Fruit fly (Drosophila melanogaster) whole organism, prepupa: ENCODE results near the gene GILT3.
A peak's percentile ranks its signal among the peaks of the same experiment; 100 is the strongest.

ENCODE experiments used
- Blimp-1 ChIP-seq: fragments of 200-800 bp; sonication (Bioruptor generic); optimal IDR thresholded peaks from 3 replicates; lab custom pipeline; 2017; ENCODE audit warnings: missing biosample characterization, missing genetic modification characterization, mild to moderate bottlenecking, moderate library complexity, missing genetic modification reagents
- CG10669 ChIP-seq: fragments of 200-800 bp; sonication (Bioruptor generic); optimal IDR thresholded peaks from 3 replicates; lab custom pipeline; 2018; ENCODE audit warnings: missing biosample characterization, mild to moderate bottlenecking, missing genetic modification characterization, moderate library complexity
- CG11294 ChIP-seq: fragments of 200-800 bp; sonication (Bioruptor generic); IDR thresholded peaks from 2 replicates; pipeline ENCODE4 v1.3.6; 2022; ENCODE audit warnings: missing biosample characterization, missing genetic modification characterization
- CG11762 ChIP-seq: fragments of 200-800 bp; sonication (Bioruptor generic); optimal IDR thresholded peaks from 3 replicates; lab custom pipeline; 2016; ENCODE audit warnings: missing biosample characterization, missing genetic modification characterization; ENCODE audit not compliant: insufficient read depth
- CG15336 ChIP-seq: fragments of 200-800 bp; sonication (Bioruptor generic); IDR thresholded peaks from 2 replicates; pipeline ENCODE4 v1.3.6; 2022; ENCODE audit warnings: missing biosample characterization, missing genetic modification characterization
- CG16779 ChIP-seq: fragments of 200-800 bp; sonication (Bioruptor generic); optimal IDR thresholded peaks from 3 replicates; lab custom pipeline; 2017; ENCODE audit warnings: missing biosample characterization, mild to moderate bottlenecking, missing genetic modification characterization
- CG3032 ChIP-seq: fragments of 200-800 bp; optimal IDR thresholded peaks from 2 replicates; lab custom pipeline; 2019; ENCODE audit warnings: missing biosample characterization, mild to moderate bottlenecking, missing genetic modification characterization, moderate library complexity
- CG32006 ChIP-seq: fragments of 200-800 bp; sonication (Bioruptor generic); optimal IDR thresholded peaks from 3 replicates; lab custom pipeline; 2017; ENCODE audit warnings: missing biosample characterization, mild to moderate bottlenecking, missing genetic modification characterization
- CG34406 ChIP-seq: fragments of 200-800 bp; sonication (Bioruptor generic); optimal IDR thresholded peaks from 3 replicates; lab custom pipeline; 2016; ENCODE audit warnings: missing biosample characterization, missing genetic modification characterization
- CG3919 ChIP-seq: fragments of 200-800 bp; sonication (Bioruptor generic); optimal IDR thresholded peaks from 3 replicates; lab custom pipeline; 2016; ENCODE audit warnings: missing biosample characterization, missing genetic modification characterization
- CG6163 ChIP-seq: fragments of 200-800 bp; sonication (Bioruptor generic); IDR thresholded peaks from 3 replicates; pipeline ENCODE4 v1.3.6; 2022; ENCODE audit warnings: missing biosample characterization, missing genetic modification characterization
- CG6792 ChIP-seq: fragments of 200-800 bp; sonication (Bioruptor generic); optimal IDR thresholded peaks from 3 replicates; lab custom pipeline; 2016; ENCODE audit warnings: missing biosample characterization, missing genetic modification characterization
- CG6808 ChIP-seq: fragments of 200-800 bp; sonication (Bioruptor generic); optimal IDR thresholded peaks from 3 replicates; lab custom pipeline; 2017; ENCODE audit warnings: missing biosample characterization, missing genetic modification characterization, mild to moderate bottlenecking, moderate library complexity, missing genetic modification reagents
- CG6854 ChIP-seq: fragments of 200-800 bp; sonication (Bioruptor generic); optimal IDR thresholded peaks from 2 replicates; lab custom pipeline; 2017; ENCODE audit warnings: missing biosample characterization, mild to moderate bottlenecking, missing genetic modification characterization
- CG8319 ChIP-seq: fragments of 200-800 bp; sonication (Bioruptor generic); optimal IDR thresholded peaks from 3 replicates; lab custom pipeline; 2016; ENCODE audit warnings: missing biosample characterization, missing genetic modification characterization
- CG8632 ChIP-seq: fragments of 200-800 bp; sonication (Bioruptor generic); optimal IDR thresholded peaks from 3 replicates; lab custom pipeline; 2016; ENCODE audit warnings: missing biosample characterization, missing genetic modification characterization
- CG9139 ChIP-seq: fragments of 200-800 bp; sonication (Bioruptor generic); optimal IDR thresholded peaks from 3 replicates; lab custom pipeline; 2017; ENCODE audit warnings: missing biosample characterization, mild to moderate bottlenecking, missing genetic modification characterization
- Eip78C ChIP-seq: fragments of 200-800 bp; sonication (Bioruptor generic); peaks from one replicate; lab custom pipeline; 2016; ENCODE audit warnings: missing biosample characterization, missing genetic modification characterization
- Eip93F ChIP-seq: fragments of 200-800 bp; sonication (Bioruptor generic); optimal IDR thresholded peaks from 2 replicates; lab custom pipeline; 2016; ENCODE audit warnings: missing biosample characterization, mild to moderate bottlenecking, missing genetic modification characterization
- Ets21C ChIP-seq: fragments of 200-800 bp; sonication (Bioruptor generic); optimal IDR thresholded peaks from 3 replicates; lab custom pipeline; 2016; ENCODE audit warnings: missing biosample characterization, missing genetic modification characterization
- Ets96B ChIP-seq: fragments of 200-800 bp; optimal IDR thresholded peaks from 2 replicates; lab custom pipeline; 2019; ENCODE audit warnings: missing biosample characterization, mild to moderate bottlenecking, missing genetic modification characterization, moderate library complexity
- Gug ChIP-seq: fragments of 200-800 bp; sonication (Bioruptor generic); IDR thresholded peaks from 2 replicates; pipeline ENCODE4 v1.3.6; 2022; ENCODE audit warnings: missing biosample characterization, missing genetic modification characterization
- Hr4 ChIP-seq: fragments of 200-800 bp; sonication (Bioruptor generic); optimal IDR thresholded peaks from 3 replicates; lab custom pipeline; 2016; ENCODE audit warnings: missing biosample characterization, missing genetic modification characterization
- Lpt ChIP-seq: fragments of 200-800 bp; sonication (Bioruptor generic); optimal IDR thresholded peaks from 3 replicates; lab custom pipeline; 2016; ENCODE audit warnings: missing biosample characterization, missing genetic modification characterization
- Met ChIP-seq: fragments of 200-800 bp; sonication (Bioruptor generic); optimal IDR thresholded peaks from 3 replicates; lab custom pipeline; 2016; ENCODE audit warnings: missing biosample characterization, missing genetic modification characterization
- OdsH ChIP-seq: fragments of 200-800 bp; sonication (Bioruptor generic); optimal IDR thresholded peaks from 3 replicates; lab custom pipeline; 2016; ENCODE audit warnings: missing biosample characterization, missing genetic modification characterization
- Smox ChIP-seq: fragments of 200-800 bp; sonication (Bioruptor generic); optimal IDR thresholded peaks from 3 replicates; lab custom pipeline; 2016; ENCODE audit warnings: missing biosample characterization, missing genetic modification characterization
- Sox102F ChIP-seq: fragments of 200-800 bp; sonication (Bioruptor generic); optimal IDR thresholded peaks from 2 replicates; lab custom pipeline; 2016; ENCODE audit warnings: missing biosample characterization, mild to moderate bottlenecking, missing genetic modification characterization
- Sox15 ChIP-seq: fragments of 200-800 bp; sonication (Bioruptor generic); optimal IDR thresholded peaks from 3 replicates; lab custom pipeline; 2016; ENCODE audit warnings: missing biosample characterization, missing genetic modification characterization
- achi ChIP-seq: fragments of 200-800 bp; sonication (Bioruptor generic); optimal IDR thresholded peaks from 3 replicates; lab custom pipeline; 2016; ENCODE audit warnings: missing biosample characterization, missing genetic modification characterization
- acj6 ChIP-seq: fragments of 200-800 bp; sonication (Bioruptor generic); optimal IDR thresholded peaks from 3 replicates; lab custom pipeline; 2016; ENCODE audit warnings: missing biosample characterization, missing genetic modification characterization
- dac ChIP-seq: fragments of 200-800 bp; sonication (Bioruptor generic); optimal IDR thresholded peaks from 2 replicates; lab custom pipeline; 2017; ENCODE audit warnings: missing biosample characterization, mild to moderate bottlenecking, missing genetic modification characterization
- esn ChIP-seq: fragments of 200-800 bp; sonication (Bioruptor generic); optimal IDR thresholded peaks from 2 replicates; lab custom pipeline; 2016; ENCODE audit warnings: missing biosample characterization, mild to moderate bottlenecking, missing genetic modification characterization, moderate library complexity
- fd59A ChIP-seq: fragments of 200-800 bp; sonication (Bioruptor generic); optimal IDR thresholded peaks from 2 replicates; lab custom pipeline; 2017; ENCODE audit warnings: missing biosample characterization, mild to moderate bottlenecking, missing genetic modification characterization, missing genetic modification reagents
- fd85E ChIP-seq: fragments of 200-800 bp; sonication (Bioruptor generic); optimal IDR thresholded peaks from 3 replicates; lab custom pipeline; 2016; ENCODE audit warnings: missing biosample characterization, missing genetic modification characterization
- fkh ChIP-seq: fragments of 200-800 bp; sonication (Bioruptor generic); optimal IDR thresholded peaks from 3 replicates; lab custom pipeline; 2017; ENCODE audit warnings: missing biosample characterization, mild to moderate bottlenecking, missing genetic modification characterization, moderate library complexity
- lz ChIP-seq: fragments of 200-800 bp; sonication (Bioruptor generic); optimal IDR thresholded peaks from 3 replicates; lab custom pipeline; 2016; ENCODE audit warnings: missing biosample characterization, missing genetic modification characterization
- net ChIP-seq: fragments of 200-800 bp; sonication (Bioruptor generic); optimal IDR thresholded peaks from 3 replicates; lab custom pipeline; 2016; ENCODE audit warnings: missing biosample characterization, missing genetic modification characterization
- pdm3 ChIP-seq: fragments of 200-800 bp; sonication (Bioruptor generic); optimal IDR thresholded peaks from 3 replicates; lab custom pipeline; 2016; ENCODE audit warnings: missing biosample characterization, missing genetic modification characterization
- ss ChIP-seq, 2 experiments: fragments of 200-800 bp; sonication (Bioruptor generic); optimal IDR thresholded peaks; 2 replicates in 1 of 2; 3 replicates in 1 of 2; lab custom pipeline; 2017 to 2018; ENCODE audit warnings: mild to moderate bottlenecking in 2 of 2, missing biosample characterization in 2 of 2, missing genetic modification characterization in 2 of 2, moderate library complexity in 1 of 2
- svp ChIP-seq: fragments of 200-800 bp; sonication (Bioruptor generic); peaks from one replicate; lab custom pipeline; 2016; ENCODE audit warnings: missing biosample characterization, missing genetic modification characterization
- topi ChIP-seq: fragments of 200-800 bp; sonication (Bioruptor generic); optimal IDR thresholded peaks from 3 replicates; lab custom pipeline; 2016; ENCODE audit warnings: missing biosample characterization, missing genetic modification characterization
- vri ChIP-seq: fragments of 200-800 bp; sonication (Bioruptor generic); optimal IDR thresholded peaks from 3 replicates; lab custom pipeline; 2016; ENCODE audit warnings: missing biosample characterization, mild to moderate bottlenecking, missing genetic modification characterization

The GILT3 gene

DNA sequence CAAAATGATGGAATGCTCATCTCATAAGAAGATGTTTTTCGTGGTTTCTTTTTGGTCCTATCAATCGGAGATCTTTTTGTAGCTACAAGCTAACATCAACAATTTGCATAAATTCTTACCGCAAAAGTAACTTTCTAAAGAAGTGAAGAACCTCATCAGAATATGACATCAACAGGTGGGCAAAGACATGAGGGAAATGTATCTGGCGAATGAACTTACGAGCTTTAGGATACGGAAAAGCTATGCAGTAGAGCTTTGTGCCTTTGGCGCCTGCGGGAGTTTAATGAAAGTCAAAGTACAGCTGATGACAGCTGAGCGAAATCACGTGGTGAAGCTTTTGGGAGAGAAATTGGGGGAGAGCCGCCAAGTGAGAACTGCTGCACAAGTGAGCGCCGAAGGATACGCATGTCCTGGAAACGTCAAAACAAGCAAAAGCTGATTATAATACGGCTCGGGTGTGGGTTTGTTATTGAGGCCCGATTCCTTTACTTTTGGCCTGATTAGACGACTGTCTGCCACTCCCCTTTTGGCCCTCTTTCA lies 10.4 kb upstream of the GILT3 start:
- TF ChIP-seq fkh (no peak), Eip78C (GFP tag; lab: Kevin White, UChicago) (peak; percentile 38)

dm6 chr3R:23667451-23667850 lies 9.7 kb upstream of the GILT3 start:
- TF ChIP-seq Lpt (GFP tag; lab: Kevin White, UChicago) (no peak), Eip78C (GFP tag; lab: Kevin White, UChicago) (peak; percentile 74), CG8632 (GFP tag; lab: Kevin White, UChicago) (no peak), Eip93F (GFP tag; lab: Kevin White, UChicago) (no peak), CG11294 (GFP tag; lab: Robert Waterston, UW) (no peak), OdsH (GFP tag; lab: Kevin White, UChicago) (no peak), Hr4 (peak; percentile 26), CG10669 (GFP tag; lab: Kevin White, UChicago) (no peak), CG32006 (peak; percentile 49), achi (no peak), CG11762 (GFP tag; lab: Kevin White, UChicago) (no peak), Sox102F (GFP tag; lab: Kevin White, UChicago) (no peak), fkh (no peak), svp (GFP tag; lab: Kevin White, UChicago) (peak; percentile 85), Blimp-1 (GFP tag; lab: Kevin White, UChicago) (no peak), pdm3 (GFP tag; lab: Kevin White, UChicago) (peak; percentile 6), acj6 (GFP tag; lab: Kevin White, UChicago) (no peak), CG16779 (tag; lab: Kevin White, UChicago) (no peak), CG6854 (GFP tag; lab: Kevin White, UChicago) (no peak), topi (peak; percentile 16), CG34406 (GFP tag; lab: Kevin White, UChicago) (no peak), Ets21C (GFP tag; lab: Kevin White, UChicago) (no peak), esn (GFP tag; lab: Kevin White, UChicago) (peak; percentile 5), vri (no peak)

- TF ChIP-seq vri (peak; percentile 13), dac (no peak), Sox15 (no peak), CG6854 (GFP tag; lab: Kevin White, UChicago) (no peak), CG9139 (GFP tag; lab: Kevin White, UChicago) (no peak), Met (GFP tag; lab: Kevin White, UChicago) (no peak), svp (GFP tag; lab: Kevin White, UChicago) (peak; percentile 32), CG3032 (tag; lab: Kevin White, UChicago) (no peak)
- TF ChIP-seq, all 60 proteins: peak for 2
Observed at dm6 chr3R:23668583-23668982, 8.6 kb upstream of the GILT3 start.

DNA sequence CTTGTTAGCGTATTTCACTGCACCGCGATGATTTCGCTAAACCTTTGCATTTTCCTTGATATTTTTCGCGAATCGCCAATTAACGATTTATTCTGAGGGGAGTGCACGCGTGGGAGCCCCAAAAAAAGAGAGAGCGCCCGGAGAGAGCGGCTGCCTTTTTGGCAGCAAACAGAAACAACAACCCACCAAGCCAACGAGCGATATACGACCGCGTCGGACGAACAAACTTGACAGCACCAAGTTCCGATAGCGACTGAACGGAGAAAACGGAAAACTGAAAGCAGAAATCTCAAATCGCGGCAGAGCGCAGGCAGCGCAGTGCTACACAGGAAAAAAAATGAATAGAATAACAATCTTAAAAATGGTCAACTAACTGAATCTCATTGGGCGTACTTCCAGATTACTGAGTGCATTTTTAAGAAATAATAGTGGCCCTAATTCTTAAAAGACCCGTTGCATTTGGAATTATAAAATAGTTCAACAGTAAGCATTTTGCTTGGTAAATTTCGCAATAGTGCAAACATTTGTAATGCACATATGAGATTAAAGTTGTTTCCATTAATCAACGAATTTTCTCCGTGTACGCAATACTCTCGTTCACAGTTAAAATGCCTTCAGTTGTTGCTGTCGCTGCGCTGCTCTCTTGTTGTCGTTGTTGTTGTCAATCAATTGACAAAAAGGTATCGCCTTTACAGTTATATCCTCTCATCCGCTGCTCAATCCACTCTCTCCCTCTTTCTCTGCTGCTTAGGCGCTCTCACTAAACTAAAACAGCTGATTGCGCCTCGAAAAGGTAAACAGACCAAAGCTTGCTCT lies 7.5 kb upstream of the GILT3 start, which contains the start of gene CG31145:
Gene CG31145 (minus strand): TSS at position 259 of the 816 bp plus-strand sequence.
- TF ChIP-seq CG15336 (GFP tag; lab: Robert Waterston, UW) (peak; percentile 100), CG10669 (GFP tag; lab: Kevin White, UChicago) (peak; percentile 100), lz (peak; percentile 100), fd85E (GFP tag; lab: Kevin White, UChicago) (peak; percentile 98), CG6808 (peak; percentile 98), Eip93F (GFP tag; lab: Kevin White, UChicago) (peak; percentile 98), dac (peak; percentile 100), net (GFP tag; lab: Kevin White, UChicago) (peak; percentile 100), Sox15 (peak; percentile 100), CG3919 (GFP tag; lab: Kevin White, UChicago) (peak; percentile 100), Met (GFP tag; lab: Kevin White, UChicago) (peak; percentile 100), vri (peak; percentile 98), Smox (GFP tag; lab: Kevin White, UChicago) (peak; percentile 100), CG11294 (GFP tag; lab: Robert Waterston, UW) (peak; percentile 99), pdm3 (GFP tag; lab: Kevin White, UChicago) (peak; percentile 100), Gug (peak; percentile 99), Lpt (GFP tag; lab: Kevin White, UChicago) (peak; percentile 100), CG8319 (GFP tag; lab: Kevin White, UChicago) (peak; percentile 99), Ets96B (tag; lab: Kevin White, UChicago) (peak; percentile 99), esn (GFP tag; lab: Kevin White, UChicago) (peak; percentile 100), ss (GFP tag; optimal IDR thresholded peaks at IDR 0.05; lab: Kevin White, UChicago) (peak; percentile 97 to 99), fd59A (GFP tag; lab: Kevin White, UChicago) (peak; percentile 99), CG34406 (GFP tag; lab: Kevin White, UChicago) (peak; percentile 100), CG6792 (GFP tag; lab: Kevin White, UChicago) (peak; percentile 100), CG6163 (GFP tag; lab: Robert Waterston, UW) (peak; percentile 99)
